Worm (Caenorhabditis elegans) whole organism, mixed stage, embryonic: Measurements from ENCODE around the gene M02A10.1.

ENCODE experiments used
- M03D4.4 ChIP-seq: sonication (generic microtip); optimal IDR thresholded peaks from 2 replicates; lab custom pipeline; 2017; ENCODE audit warnings: mild to moderate bottlenecking, missing genetic modification characterization, missing compliant biosample characterization
- blmp-1 ChIP-seq: fragments of 150-350 bp; optimal IDR thresholded peaks from 2 replicates; lab custom pipeline; 2014; ENCODE audit warnings: missing biosample characterization, missing genetic modification characterization
- flh-1 ChIP-seq: fragments of 200-800 bp; sonication (Bioruptor generic); optimal IDR thresholded peaks from 2 replicates; lab custom pipeline; 2018; ENCODE audit warnings: mild to moderate bottlenecking, missing genetic modification characterization, moderate library complexity, missing compliant biosample characterization
- unc-39 ChIP-seq: fragments of 150-350 bp; optimal IDR thresholded peaks from 2 replicates; lab custom pipeline; 2014; ENCODE audit warnings: missing biosample characterization, missing genetic modification characterization

- TF ChIP-seq flh-1 (GFP tag; lab: Kevin White, UChicago) = no peak
- no peak for TF ChIP-seq blmp-1 (tag; lab: Kevin White, UChicago)
- no peak for TF ChIP-seq M03D4.4
- TF ChIP-seq unc-39 (tag; lab: Kevin White, UChicago) = no peak
Measured at ce11 chrX:729062-729461, 22.5 kb downstream of the M02A10.1 start.
